Fruit fly (Drosophila melanogaster) whole organism, embryonic: ENCODE results near the gene CG42494.
A peak's percentile ranks its signal among the peaks of the same experiment; 100 is the strongest.

Experiments
- CG13287 ChIP-seq: fragments of 200-800 bp; sonication (Bioruptor generic); IDR thresholded peaks from 2 replicates; pipeline ENCODE4 v1.3.6; 2022; ENCODE audit warnings: missing biosample characterization, missing genetic modification characterization; ENCODE audit not compliant: partially characterized antibody
- CG13894 ChIP-seq: fragments of 200-800 bp; sonication (Bioruptor generic); optimal IDR thresholded peaks from 3 replicates; lab custom pipeline; 2018; ENCODE audit warnings: missing biosample characterization, mild to moderate bottlenecking, missing genetic modification characterization, moderate library complexity
- CG14860 ChIP-seq: fragments of 200-800 bp; sonication (Bioruptor generic); IDR thresholded peaks from 3 replicates; pipeline ENCODE4 v1.3.6; 2022; ENCODE audit warnings: missing biosample characterization, missing genetic modification characterization; ENCODE audit not compliant: partially characterized antibody
- CG1603 ChIP-seq: fragments of 200-800 bp; sonication (Bioruptor generic); optimal IDR thresholded peaks from 2 replicates; lab custom pipeline; 2019; ENCODE audit warnings: missing biosample characterization, mild to moderate bottlenecking, missing genetic modification characterization, moderate library complexity
- CG16779 ChIP-seq: fragments of 200-800 bp; sonication (Bioruptor generic); IDR thresholded peaks from 2 replicates; pipeline ENCODE4 v1.3.6; 2022; ENCODE audit warnings: missing biosample characterization, missing genetic modification characterization
- CG16813 ChIP-seq: fragments of 200-800 bp; sonication (Bioruptor generic); IDR thresholded peaks from 3 replicates; pipeline ENCODE4 v1.3.6; 2022; ENCODE audit warnings: missing biosample characterization, missing genetic modification characterization; ENCODE audit not compliant: partially characterized antibody
- CG16815 ChIP-seq: fragments of 200-800 bp; sonication (Bioruptor generic); optimal IDR thresholded peaks from 3 replicates; lab custom pipeline; 2017; ENCODE audit warnings: missing biosample characterization, mild to moderate bottlenecking, missing genetic modification characterization
- CG1792 ChIP-seq: fragments of 200-800 bp; sonication (Bioruptor generic); optimal IDR thresholded peaks from 2 replicates; lab custom pipeline; 2016; ENCODE audit warnings: missing biosample characterization, missing genetic modification characterization
- CG2129 ChIP-seq: fragments of 200-800 bp; sonication (Bioruptor generic); IDR thresholded peaks from 2 replicates; pipeline ENCODE4 v1.3.6; 2022; ENCODE audit warnings: missing biosample characterization, missing genetic modification characterization; ENCODE audit not compliant: partially characterized antibody
- CG2199 ChIP-seq: fragments of 200-800 bp; sonication (Bioruptor generic); IDR thresholded peaks from 3 replicates; pipeline ENCODE4 v1.3.6; 2022; ENCODE audit warnings: missing biosample characterization, missing genetic modification characterization
- CG2678 ChIP-seq: fragments of 200-800 bp; sonication (Bioruptor generic); optimal IDR thresholded peaks from 3 replicates; lab custom pipeline; 2019; ENCODE audit warnings: missing biosample characterization, mild to moderate bottlenecking, missing genetic modification characterization, moderate library complexity
- CG33557 ChIP-seq: fragments of 200-800 bp; sonication (Bioruptor generic); optimal IDR thresholded peaks from 2 replicates; lab custom pipeline; 2019; ENCODE audit warnings: missing biosample characterization, mild to moderate bottlenecking, missing genetic modification characterization, moderate library complexity
- CG34376 ChIP-seq: fragments of 200-800 bp; sonication (Bioruptor generic); optimal IDR thresholded peaks from 2 replicates; lab custom pipeline; 2018; ENCODE audit warnings: missing biosample characterization, mild to moderate bottlenecking, missing genetic modification characterization
- CG6175 ChIP-seq: fragments of 200-800 bp; sonication (Bioruptor generic); IDR thresholded peaks from 3 replicates; pipeline ENCODE4 v1.3.6; 2022; ENCODE audit warnings: missing biosample characterization, missing genetic modification characterization
- CG6791 ChIP-seq: fragments of 200-800 bp; sonication (Bioruptor generic); IDR thresholded peaks from 3 replicates; pipeline ENCODE4 v1.3.6; 2022; ENCODE audit warnings: missing biosample characterization, missing genetic modification characterization; ENCODE audit not compliant: partially characterized antibody
- CG7963 ChIP-seq: fragments of 200-800 bp; sonication (Bioruptor generic); IDR thresholded peaks from 3 replicates; pipeline ENCODE4 v1.3.6; 2022; ENCODE audit warnings: missing biosample characterization, missing genetic modification characterization; ENCODE audit not compliant: partially characterized antibody
- CTCF ChIP-seq: fragments of 200-800 bp; sonication (Bioruptor generic); optimal IDR thresholded peaks from 2 replicates; lab custom pipeline; 2017; ENCODE audit warnings: missing biosample characterization, mild to moderate bottlenecking, missing genetic modification characterization, moderate library complexity
- CoRest ChIP-seq: fragments of 200-800 bp; sonication (Bioruptor generic); optimal IDR thresholded peaks from 3 replicates; lab custom pipeline; 2018; ENCODE audit warnings: missing biosample characterization, mild to moderate bottlenecking, missing genetic modification characterization, moderate library complexity
- HLH54F ChIP-seq: fragments of 200-800 bp; sonication (Bioruptor generic); optimal IDR thresholded peaks from 3 replicates; lab custom pipeline; 2016; ENCODE audit warnings: missing biosample characterization, missing genetic modification characterization
- Hmr ChIP-seq: fragments of 200-800 bp; sonication (Bioruptor generic); optimal IDR thresholded peaks from 3 replicates; lab custom pipeline; 2017; ENCODE audit warnings: mild to moderate bottlenecking, missing biosample characterization, missing genetic modification reagents, missing genetic modification characterization
- Hsf ChIP-seq: fragments of 200-800 bp; sonication (Bioruptor generic); optimal IDR thresholded peaks from 3 replicates; lab custom pipeline; 2016; ENCODE audit warnings: missing biosample characterization, missing genetic modification characterization
- MESR4 ChIP-seq: fragments of 200-800 bp; sonication (Bioruptor generic); optimal IDR thresholded peaks from 2 replicates; lab custom pipeline; 2018; ENCODE audit warnings: missing biosample characterization, mild to moderate bottlenecking, missing genetic modification characterization, moderate library complexity
- Meics ChIP-seq: fragments of 200-800 bp; sonication (Bioruptor generic); optimal IDR thresholded peaks from 2 replicates; lab custom pipeline; 2017; ENCODE audit warnings: missing biosample characterization, mild to moderate bottlenecking, missing genetic modification characterization
- NFAT ChIP-seq: fragments of 200-800 bp; sonication (Bioruptor generic); IDR thresholded peaks from 2 replicates; pipeline ENCODE4 v1.3.6; 2022; ENCODE audit warnings: missing biosample characterization, missing genetic modification characterization
- Spps ChIP-seq: fragments of 200-800 bp; sonication (Bioruptor generic); optimal IDR thresholded peaks from 2 replicates; lab custom pipeline; 2018; ENCODE audit warnings: missing biosample characterization, mild to moderate bottlenecking, missing genetic modification characterization
- Sry-δ ChIP-seq: fragments of 200-800 bp; sonication (Bioruptor generic); optimal IDR thresholded peaks from 2 replicates; lab custom pipeline; 2016; ENCODE audit warnings: missing biosample characterization, missing genetic modification characterization
- Xbp1 ChIP-seq: fragments of 200-800 bp; sonication (Bioruptor generic); optimal IDR thresholded peaks from 3 replicates; lab custom pipeline; 2016; ENCODE audit warnings: missing biosample characterization, mild to moderate bottlenecking, missing genetic modification characterization
- YL-1 ChIP-seq: fragments of 200-800 bp; sonication (Bioruptor generic); optimal IDR thresholded peaks from 3 replicates; lab custom pipeline; 2017; ENCODE audit warnings: missing biosample characterization, mild to moderate bottlenecking, missing genetic modification characterization
- az2 ChIP-seq: fragments of 200-800 bp; sonication (Bioruptor generic); optimal IDR thresholded peaks from 3 replicates; lab custom pipeline; 2016; ENCODE audit warnings: missing biosample characterization, missing genetic modification characterization
- chinmo ChIP-seq: fragments of 200-800 bp; sonication (Bioruptor generic); IDR thresholded peaks from 4 replicates; pipeline ENCODE4 v1.3.6; 2022; ENCODE audit warnings: missing biosample characterization, missing genetic modification characterization; ENCODE audit not compliant: partially characterized antibody
- dpn ChIP-seq, 2 experiments: fragments of 200-800 bp; sonication (Bioruptor generic); optimal IDR thresholded peaks; 3 replicates each; lab custom pipeline; 2016; ENCODE audit warnings: missing biosample characterization in 2 of 2, missing genetic modification characterization in 2 of 2
- esg ChIP-seq: fragments of 200-800 bp; sonication (Bioruptor generic); conservative IDR thresholded peaks from 2 replicates; pipeline ENCODE4 v1.3.6; 2022; ENCODE audit warnings: missing biosample characterization, missing genetic modification characterization
- exex ChIP-seq: fragments of 200-800 bp; sonication (Bioruptor generic); optimal IDR thresholded peaks from 4 replicates; lab custom pipeline; 2018; ENCODE audit warnings: missing biosample characterization, mild to moderate bottlenecking, missing genetic modification characterization, moderate library complexity
- gem ChIP-seq: fragments of 200-800 bp; sonication (Bioruptor generic); optimal IDR thresholded peaks from 2 replicates; lab custom pipeline; 2019; ENCODE audit warnings: missing biosample characterization, mild to moderate bottlenecking, missing genetic modification characterization, moderate library complexity
- gsb ChIP-seq: fragments of 200-800 bp; sonication (Bioruptor generic); IDR thresholded peaks from 2 replicates; pipeline ENCODE4 v1.3.6; 2022; ENCODE audit warnings: missing biosample characterization, missing genetic modification characterization
- inv ChIP-seq: fragments of 200-800 bp; sonication (Bioruptor generic); IDR thresholded peaks from 2 replicates; pipeline ENCODE4 v1.3.6; 2022; ENCODE audit warnings: missing biosample characterization, missing genetic modification characterization; ENCODE audit not compliant: partially characterized antibody
- jumu ChIP-seq: fragments of 200-800 bp; sonication (Bioruptor generic); optimal IDR thresholded peaks from 3 replicates; lab custom pipeline; 2016; ENCODE audit warnings: missing biosample characterization, missing genetic modification characterization
- lbe ChIP-seq: fragments of 200-800 bp; sonication (Bioruptor generic); optimal IDR thresholded peaks from 2 replicates; lab custom pipeline; 2016; ENCODE audit warnings: missing biosample characterization, mild to moderate bottlenecking, missing genetic modification characterization
- lilli ChIP-seq: fragments of 200-800 bp; sonication (Bioruptor generic); optimal IDR thresholded peaks from 3 replicates; lab custom pipeline; 2016; ENCODE audit warnings: missing biosample characterization, missing genetic modification characterization
- nerfin-1 ChIP-seq: fragments of 200-800 bp; sonication (Bioruptor generic); optimal IDR thresholded peaks from 3 replicates; lab custom pipeline; 2019; ENCODE audit warnings: missing biosample characterization, mild to moderate bottlenecking, missing genetic modification characterization, moderate library complexity
- nom ChIP-seq: fragments of 200-800 bp; sonication (Bioruptor generic); optimal IDR thresholded peaks from 2 replicates; lab custom pipeline; 2017; ENCODE audit warnings: missing biosample characterization, missing genetic modification characterization, mild to moderate bottlenecking, moderate library complexity, missing genetic modification reagents
- oc ChIP-seq: fragments of 200-800 bp; sonication (Bioruptor generic); optimal IDR thresholded peaks from 2 replicates; lab custom pipeline; 2018; ENCODE audit warnings: missing biosample characterization, mild to moderate bottlenecking, missing genetic modification characterization, moderate library complexity
- sd ChIP-seq: fragments of 200-800 bp; sonication (Bioruptor generic); optimal IDR thresholded peaks from 3 replicates; lab custom pipeline; 2018; ENCODE audit warnings: missing biosample characterization, mild to moderate bottlenecking, missing genetic modification characterization, moderate library complexity
- sisA ChIP-seq: fragments of 200-800 bp; sonication (Bioruptor generic); IDR thresholded peaks from 2 replicates; pipeline ENCODE4 v1.3.6; 2022; ENCODE audit warnings: missing biosample characterization, missing genetic modification characterization
- sna ChIP-seq: fragments of 200-800 bp; sonication (Bioruptor generic); IDR thresholded peaks from 2 replicates; pipeline ENCODE4 v1.3.6; 2022; ENCODE audit warnings: missing biosample characterization, missing genetic modification characterization; ENCODE audit not compliant: partially characterized antibody
- so ChIP-seq: fragments of 200-800 bp; sonication (Bioruptor generic); IDR thresholded peaks from 3 replicates; pipeline ENCODE4 v1.3.6; 2022; ENCODE audit warnings: missing biosample characterization, missing genetic modification characterization
- tgo ChIP-seq: fragments of 200-800 bp; sonication (Bioruptor generic); IDR thresholded peaks from 3 replicates; pipeline ENCODE4 v1.3.6; 2022; ENCODE audit warnings: missing biosample characterization, missing genetic modification characterization
- tna ChIP-seq: fragments of 200-800 bp; sonication (Bioruptor generic); IDR thresholded peaks from 2 replicates; pipeline ENCODE4 v1.3.6; 2022; ENCODE audit warnings: missing biosample characterization, missing genetic modification characterization; ENCODE audit not compliant: partially characterized antibody
- ttk ChIP-seq: fragments of 200-800 bp; sonication (Bioruptor generic); IDR thresholded peaks from 2 replicates; pipeline ENCODE4 v2.1.2; 2022; ENCODE audit warnings: missing biosample characterization, missing genetic modification characterization
- vfl ChIP-seq: fragments of 200-800 bp; sonication (Bioruptor generic); optimal IDR thresholded peaks from 2 replicates; lab custom pipeline; 2016; ENCODE audit warnings: missing biosample characterization, missing genetic modification characterization

The CG42494 gene

DNA sequence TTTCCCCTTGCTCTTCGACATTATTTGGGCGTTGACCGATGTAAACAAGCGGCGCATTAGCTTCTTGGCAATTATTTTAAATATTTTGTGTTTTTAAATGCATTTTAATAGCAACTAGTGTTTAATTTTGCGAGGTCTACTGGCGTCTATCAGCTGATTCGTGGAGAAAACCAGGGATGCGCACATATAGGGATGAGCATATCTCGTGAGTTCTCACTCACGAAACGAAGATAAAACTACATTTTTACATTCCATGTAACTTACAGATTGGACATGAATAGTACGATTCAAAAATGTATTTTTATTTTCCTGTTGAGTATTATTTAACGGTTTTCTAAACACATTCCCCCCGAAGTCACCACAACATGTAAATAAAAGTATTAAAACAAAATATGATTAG lies 13.3 kb downstream of the CG42494 start, which contains the start of gene CG14966 (continued):
- TF ChIP-seq esg (GFP tag; lab: Robert Waterston, UW) (no peak), nom (peak; percentile 33), jumu (GFP tag; lab: Kevin White, UChicago) (peak; percentile 9), lilli (GFP tag; lab: Kevin White, UChicago) (peak; percentile 56), chinmo (peak; percentile 53; the same call in 1 of the 4 replicates), Spps (tag; lab: Kevin White, UChicago) (no peak), CG13287 (peak; percentile 96), Hsf (GFP tag; lab: Kevin White, UChicago) (peak; percentile 15), CG1792 (GFP tag; lab: Kevin White, UChicago) (no peak), CG16779 (no peak), CG16813 (GFP tag; lab: Robert Waterston, UW) (peak; percentile 91), sd (tag; lab: Kevin White, UChicago) (peak; percentile 82), HLH54F (GFP tag; lab: Kevin White, UChicago) (peak; percentile 42), so (GFP tag; lab: Robert Waterston, UW) (no peak), NFAT (GFP tag; lab: Robert Waterston, UW) (no peak; the same call in 1 of the 2 replicates), oc (no peak), Sry-δ (peak; percentile 96), ttk (peak; percentile 11; the same call in 1 of the 2 replicates), inv (GFP tag; lab: Robert Waterston, UW) (peak; percentile 78), sna (GFP tag; lab: Robert Waterston, UW) (peak; percentile 94), az2 (GFP tag; lab: Kevin White, UChicago) (peak; percentile 17), CG1603 (tag; lab: Kevin White, UChicago) (peak; percentile 66), gsb (GFP tag; lab: Robert Waterston, UW) (no peak), CG2129 (peak; percentile 80), dpn (GFP tag; optimal IDR thresholded peaks at IDR 0.05; lab: Kevin White, UChicago) (peak; percentile 20 to 48), CG16815 (GFP tag; lab: Kevin White, UChicago) (no peak), CG2199 (GFP tag; lab: Robert Waterston, UW) (peak; percentile 22; the same call in 2 of the 3 replicates), CG2678 (tag; lab: Kevin White, UChicago) (peak; percentile 4), tna (GFP tag; lab: Robert Waterston, UW) (peak; percentile 51; the same call in 1 of the 2 replicates), MESR4 (GFP tag; lab: Kevin White, UChicago) (peak; percentile 62), Meics (GFP tag; lab: Kevin White, UChicago) (peak; percentile 38), vfl (peak; percentile 28), CG6175 (no peak), Xbp1 (peak; percentile 52), tgo (GFP tag; lab: Robert Waterston, UW) (no peak), YL-1 (GFP tag; lab: Kevin White, UChicago) (peak; percentile 79), CG33557 (GFP tag; lab: Kevin White, UChicago) (no peak), CG13894 (tag; lab: Kevin White, UChicago) (peak; percentile 58), CG14860 (GFP tag; lab: Robert Waterston, UW) (peak; percentile 73), Hmr (GFP tag; lab: Kevin White, UChicago) (peak; percentile 27), sisA (no peak), CG7963 (GFP tag; lab: Robert Waterston, UW) (peak; percentile 76; the same call in 2 of the 3 replicates), CTCF (GFP tag; lab: Kevin White, UChicago) (peak; percentile 72), lbe (GFP tag; lab: Kevin White, UChicago) (peak; percentile 17), CG34376 (GFP tag; lab: Kevin White, UChicago) (peak; percentile 79), CG6791 (GFP tag; lab: Robert Waterston, UW) (peak; percentile 91), gem (tag; lab: Kevin White, UChicago) (peak; percentile 33), CoRest (tag; lab: Kevin White, UChicago) (peak; percentile 45), exex (tag; lab: Kevin White, UChicago) (peak; percentile 2), nerfin-1 (tag; lab: Kevin White, UChicago) (peak; percentile 31)
